Fruit fly (Drosophila melanogaster) whole organism, embryonic: Measurements from ENCODE around the gene dyl.

ENCODE experiments used
- Ada2b ChIP-seq: fragments of 200-800 bp; sonication (Bioruptor generic); IDR thresholded peaks from 2 replicates; pipeline ENCODE4 v1.3.6; 2022; ENCODE audit warnings: missing biosample characterization, missing genetic modification characterization
- BtbVII ChIP-seq: fragments of 200-800 bp; sonication (Bioruptor generic); optimal IDR thresholded peaks from 3 replicates; lab custom pipeline; 2017; ENCODE audit warnings: missing biosample characterization, mild to moderate bottlenecking, missing genetic modification characterization
- CG10431 ChIP-seq: fragments of 200-800 bp; sonication (Bioruptor generic); optimal IDR thresholded peaks from 3 replicates; lab custom pipeline; 2018; ENCODE audit warnings: missing biosample characterization, mild to moderate bottlenecking, missing genetic modification characterization
- CG10462 ChIP-seq: fragments of 200-800 bp; sonication (Bioruptor generic); optimal IDR thresholded peaks from 2 replicates; lab custom pipeline; 2016; ENCODE audit warnings: missing biosample characterization, missing genetic modification characterization
- CG11504 ChIP-seq: fragments of 200-800 bp; sonication (Bioruptor generic); optimal IDR thresholded peaks from 3 replicates; lab custom pipeline; 2019; ENCODE audit warnings: missing biosample characterization, mild to moderate bottlenecking, missing genetic modification characterization, moderate library complexity
- CG13296 ChIP-seq: fragments of 200-800 bp; sonication (Bioruptor generic); optimal IDR thresholded peaks from 3 replicates; lab custom pipeline; 2018; ENCODE audit warnings: missing biosample characterization, mild to moderate bottlenecking, missing genetic modification characterization
- CG13424 ChIP-seq: fragments of 200-800 bp; sonication (Bioruptor generic); optimal IDR thresholded peaks from 2 replicates; lab custom pipeline; 2019; ENCODE audit warnings: missing biosample characterization, mild to moderate bottlenecking, missing genetic modification characterization, moderate library complexity
- CG13894 ChIP-seq: fragments of 200-800 bp; sonication (Bioruptor generic); optimal IDR thresholded peaks from 3 replicates; lab custom pipeline; 2018; ENCODE audit warnings: missing biosample characterization, mild to moderate bottlenecking, missing genetic modification characterization, moderate library complexity
- CG14667 ChIP-seq: fragments of 200-800 bp; sonication (Bioruptor generic); IDR thresholded peaks from 2 replicates; pipeline ENCODE4 v1.3.6; 2022; ENCODE audit warnings: missing biosample characterization, missing genetic modification characterization
- CG16815 ChIP-seq: fragments of 200-800 bp; sonication (Bioruptor generic); optimal IDR thresholded peaks from 3 replicates; lab custom pipeline; 2017; ENCODE audit warnings: missing biosample characterization, mild to moderate bottlenecking, missing genetic modification characterization
- CG17612 ChIP-seq: fragments of 200-800 bp; sonication (Bioruptor generic); IDR thresholded peaks from 2 replicates; pipeline ENCODE4 v1.3.6; 2022; ENCODE audit warnings: missing biosample characterization, missing genetic modification characterization
- CG17912 ChIP-seq: fragments of 200-800 bp; sonication (Bioruptor generic); optimal IDR thresholded peaks from 2 replicates; lab custom pipeline; 2018; ENCODE audit warnings: missing biosample characterization, mild to moderate bottlenecking, missing genetic modification characterization
- CG1792 ChIP-seq: fragments of 200-800 bp; sonication (Bioruptor generic); optimal IDR thresholded peaks from 2 replicates; lab custom pipeline; 2016; ENCODE audit warnings: missing biosample characterization, missing genetic modification characterization
- CG18011 ChIP-seq: fragments of 200-800 bp; sonication (Bioruptor generic); optimal IDR thresholded peaks from 2 replicates; lab custom pipeline; 2017; ENCODE audit warnings: missing biosample characterization, missing genetic modification characterization, mild to moderate bottlenecking, moderate library complexity, missing genotype
- CG18619 ChIP-seq: fragments of 200-800 bp; sonication (Bioruptor generic); optimal IDR thresholded peaks from 3 replicates; lab custom pipeline; 2017; ENCODE audit warnings: missing biosample characterization, mild to moderate bottlenecking, missing genetic modification characterization
- CG2120 ChIP-seq: fragments of 200-800 bp; sonication (Bioruptor generic); optimal IDR thresholded peaks from 3 replicates; lab custom pipeline; 2016; ENCODE audit warnings: missing biosample characterization, missing genetic modification characterization
- CG2202 ChIP-seq: fragments of 200-800 bp; sonication (Bioruptor generic); optimal IDR thresholded peaks from 2 replicates; lab custom pipeline; 2018; ENCODE audit warnings: missing biosample characterization, mild to moderate bottlenecking, missing genetic modification characterization
- CG2889 ChIP-seq: fragments of 200-800 bp; sonication (Bioruptor generic); IDR thresholded peaks from 3 replicates; pipeline ENCODE4 v1.3.6; 2022; ENCODE audit warnings: missing biosample characterization, missing genetic modification characterization
- CG30403 ChIP-seq: fragments of 200-800 bp; sonication (Bioruptor generic); optimal IDR thresholded peaks from 3 replicates; lab custom pipeline; 2016; ENCODE audit warnings: missing biosample characterization, missing genetic modification characterization
- CG32767 ChIP-seq: fragments of 200-800 bp; sonication (Bioruptor generic); IDR thresholded peaks from 2 replicates; pipeline ENCODE4 v1.3.6; 2022; ENCODE audit warnings: missing biosample characterization, missing genetic modification characterization
- CG6683 ChIP-seq: fragments of 200-800 bp; sonication (Bioruptor generic); optimal IDR thresholded peaks from 2 replicates; lab custom pipeline; 2017; ENCODE audit warnings: missing biosample characterization, mild to moderate bottlenecking, missing genetic modification characterization, missing genetic modification reagents
- CG6765 ChIP-seq: fragments of 200-800 bp; sonication (Bioruptor generic); optimal IDR thresholded peaks from 3 replicates; lab custom pipeline; 2017; ENCODE audit warnings: missing biosample characterization, mild to moderate bottlenecking, missing genetic modification characterization
- CG8089 ChIP-seq: fragments of 200-800 bp; sonication (Bioruptor generic); optimal IDR thresholded peaks from 3 replicates; lab custom pipeline; 2016; ENCODE audit warnings: missing biosample characterization, missing genetic modification characterization
- CG8281 ChIP-seq: fragments of 200-800 bp; sonication (Bioruptor generic); optimal IDR thresholded peaks from 2 replicates; lab custom pipeline; 2018; ENCODE audit warnings: missing biosample characterization, mild to moderate bottlenecking, missing genetic modification characterization, moderate library complexity
- CG8924 ChIP-seq: fragments of 200-800 bp; optimal IDR thresholded peaks from 3 replicates; lab custom pipeline; 2019; ENCODE audit warnings: missing biosample characterization, mild to moderate bottlenecking, missing genetic modification characterization, moderate library complexity
- CHES-1-like ChIP-seq: fragments of 200-800 bp; sonication (Bioruptor generic); optimal IDR thresholded peaks from 2 replicates; lab custom pipeline; 2016; ENCODE audit warnings: missing biosample characterization, missing genetic modification characterization
- CoRest ChIP-seq: fragments of 200-800 bp; sonication (Bioruptor generic); optimal IDR thresholded peaks from 3 replicates; lab custom pipeline; 2018; ENCODE audit warnings: missing biosample characterization, mild to moderate bottlenecking, missing genetic modification characterization, moderate library complexity
- CrebB ChIP-seq: fragments of 200-800 bp; sonication (Bioruptor generic); optimal IDR thresholded peaks from 3 replicates; lab custom pipeline; 2018; ENCODE audit warnings: missing biosample characterization, mild to moderate bottlenecking, missing genetic modification characterization
- Dbx ChIP-seq: fragments of 200-800 bp; sonication (Bioruptor generic); IDR thresholded peaks from 3 replicates; pipeline ENCODE4 v1.3.6; 2022; ENCODE audit warnings: missing biosample characterization, missing genetic modification characterization
- E2f2 ChIP-seq: fragments of 200-800 bp; sonication (Bioruptor generic); IDR thresholded peaks from 2 replicates; pipeline ENCODE4 v1.3.6; 2022; ENCODE audit warnings: missing biosample characterization, missing genetic modification characterization
- ERR ChIP-seq: fragments of 200-800 bp; sonication (Bioruptor generic); optimal IDR thresholded peaks from 2 replicates; lab custom pipeline; 2016; ENCODE audit warnings: missing biosample characterization, missing genetic modification characterization
- Fer2 ChIP-seq: fragments of 200-800 bp; sonication (Bioruptor generic); optimal IDR thresholded peaks from 2 replicates; lab custom pipeline; 2018; ENCODE audit warnings: missing biosample characterization, mild to moderate bottlenecking, missing genetic modification characterization, moderate library complexity
- HmgZ ChIP-seq: fragments of 200-800 bp; sonication (Bioruptor generic); optimal IDR thresholded peaks from 2 replicates; lab custom pipeline; 2018; ENCODE audit warnings: missing biosample characterization, mild to moderate bottlenecking, missing genetic modification characterization
- Kr ChIP-seq: fragments of 200-800 bp; sonication (Bioruptor generic); optimal IDR thresholded peaks from 2 replicates; lab custom pipeline; 2017; ENCODE audit warnings: missing biosample characterization, mild to moderate bottlenecking, missing genetic modification characterization
- al ChIP-seq: fragments of 200-800 bp; sonication (Bioruptor generic); IDR thresholded peaks from 2 replicates; pipeline ENCODE4 v1.3.6; 2022; ENCODE audit warnings: missing biosample characterization, missing genetic modification characterization
- ap ChIP-seq: fragments of 200-800 bp; sonication (Bioruptor generic); IDR thresholded peaks from 2 replicates; pipeline ENCODE4 v1.3.6; 2022; ENCODE audit warnings: missing biosample characterization, missing genetic modification characterization
- az2 ChIP-seq: fragments of 200-800 bp; sonication (Bioruptor generic); optimal IDR thresholded peaks from 3 replicates; lab custom pipeline; 2016; ENCODE audit warnings: missing biosample characterization, missing genetic modification characterization
- crol ChIP-seq: fragments of 200-800 bp; sonication (Bioruptor generic); IDR thresholded peaks from 2 replicates; pipeline ENCODE4 v1.3.6; 2022; ENCODE audit warnings: missing biosample characterization, missing genetic modification characterization
- dpn ChIP-seq, 2 experiments: fragments of 200-800 bp; sonication (Bioruptor generic); optimal IDR thresholded peaks; 3 replicates each; lab custom pipeline; 2016; ENCODE audit warnings: missing biosample characterization in 2 of 2, missing genetic modification characterization in 2 of 2
- ken ChIP-seq: fragments of 200-800 bp; sonication (Bioruptor generic); IDR thresholded peaks from 3 replicates; pipeline ENCODE4 v1.3.6; 2022; ENCODE audit warnings: missing biosample characterization, missing genetic modification characterization
- org-1 ChIP-seq: fragments of 200-800 bp; sonication (Bioruptor generic); optimal IDR thresholded peaks from 2 replicates; lab custom pipeline; 2017; ENCODE audit warnings: missing biosample characterization, missing genetic modification characterization
- pan ChIP-seq, 4 experiments: fragments of >200 bp in 3 of 4; fragments of 200-800 bp in 1 of 4; sonication (Bioruptor generic) in 1 of 4; optimal IDR thresholded peaks in 3 of 4; IDR thresholded peaks in 1 of 4; 2 replicates each; pipeline versions ENCODE4 v1.3.6 to Lab custom; 2017 to 2022; ENCODE audit warnings: missing biosample characterization in 2 of 4, missing genetic modification characterization in 2 of 4, mixed read lengths in 1 of 4
- peb ChIP-seq: fragments of 200-800 bp; sonication (Bioruptor generic); IDR thresholded peaks from 2 replicates; pipeline ENCODE4 v1.3.6; 2022; ENCODE audit warnings: missing biosample characterization, missing genetic modification characterization
- prd ChIP-seq, 3 experiments: fragments of >200 bp in 2 of 3; fragments of 200-800 bp in 1 of 3; sonication (Bioruptor generic) in 1 of 3; optimal IDR thresholded peaks in 2 of 3; IDR thresholded peaks in 1 of 3; 2 replicates in 2 of 3; 3 replicates in 1 of 3; pipeline versions ENCODE4 v1.3.6 to Lab custom; 2017 to 2022; ENCODE audit warnings: missing biosample characterization in 1 of 3, missing genetic modification characterization in 1 of 3
- sim ChIP-seq: fragments of 200-800 bp; sonication (Bioruptor generic); IDR thresholded peaks from 2 replicates; pipeline ENCODE4 v1.3.6; 2022; ENCODE audit warnings: missing biosample characterization, missing genetic modification characterization
- ssp ChIP-seq: fragments of 200-800 bp; sonication (Bioruptor generic); IDR thresholded peaks from 2 replicates; pipeline ENCODE4 v1.3.6; 2022; ENCODE audit warnings: missing biosample characterization, missing genetic modification characterization
- tin ChIP-seq: fragments of 200-800 bp; sonication (Bioruptor generic); optimal IDR thresholded peaks from 3 replicates; lab custom pipeline; 2016; ENCODE audit warnings: missing biosample characterization, missing genetic modification characterization
- usp ChIP-seq: fragments of >200 bp; optimal IDR thresholded peaks from 2 replicates; lab custom pipeline; 2017; ENCODE audit warnings: missing biosample characterization, missing genetic modification characterization
- vvl ChIP-seq: fragments of 200-800 bp; sonication (Bioruptor generic); IDR thresholded peaks from 2 replicates; pipeline ENCODE4 v1.3.6; 2022; ENCODE audit warnings: missing biosample characterization, missing genetic modification characterization
- zfh2 ChIP-seq: fragments of 200-800 bp; sonication (Bioruptor generic); optimal IDR thresholded peaks from 2 replicates; lab custom pipeline; 2016; ENCODE audit warnings: missing biosample characterization, missing genetic modification characterization

Gene dyl

dm6 chr3L:4269920-4270319 is 37.6 kb downstream of the dyl start (continued):
- TF ChIP-seq ken (GFP tag; lab: Robert Waterston, UW) (no peak), CG10431 (GFP tag; lab: Kevin White, UChicago) (peak; percentile 66), al (GFP tag; lab: Robert Waterston, UW) (0 out of 2 replicates have a peak, but pooled peaks have one; percentile 32), usp (GFP tag; lab: Kevin White, UChicago) (no peak), az2 (GFP tag; lab: Kevin White, UChicago) (peak; percentile 44), CG2120 (GFP tag; lab: Kevin White, UChicago) (no peak), CrebB (tag; lab: Kevin White, UChicago) (peak; percentile 60), HmgZ (tag; lab: Kevin White, UChicago) (peak; percentile 44), ap (GFP tag; lab: Robert Waterston, UW) (peak; percentile 53), CoRest (tag; lab: Kevin White, UChicago) (peak; percentile 84), zfh2 (no peak), ERR (GFP tag; lab: Kevin White, UChicago) (no peak), CG17612 (GFP tag; lab: Robert Waterston, UW) (no peak), Dbx (GFP tag; lab: Robert Waterston, UW) (0 out of 3 replicates have a peak, but pooled peaks have one; percentile 25), org-1 (GFP tag; lab: Kevin White, UChicago) (peak; percentile 71), CG13894 (no peak), Fer2 (peak; percentile 16), sim (0 out of 2 replicates have a peak, but pooled peaks have one; percentile 35), CG30403 (peak; percentile 65), CG8281 (tag; lab: Kevin White, UChicago) (peak; percentile 40), CG11504 (peak; percentile 87), tin (peak; percentile 44), ssp (GFP tag; lab: Robert Waterston, UW) (peak; percentile 39; the same call in 1 of the 2 replicates), vvl (GFP tag; lab: Robert Waterston, UW) (peak; percentile 56; the same call in 1 of the 2 replicates), CG2202 (tag; lab: Kevin White, UChicago) (peak; percentile 52), CG18011 (GFP tag; lab: Kevin White, UChicago) (peak; percentile 32), Ada2b (GFP tag; lab: Robert Waterston, UW) (peak; percentile 58), BtbVII (GFP tag; lab: Kevin White, UChicago) (peak; percentile 73), CG8924 (tag; lab: Kevin White, UChicago) (peak; percentile 81), CG18619 (GFP tag; lab: Kevin White, UChicago) (peak; percentile 17), CG2889 (GFP tag; lab: Robert Waterston, UW) (0 out of 3 replicates have a peak, but pooled peaks have one; percentile 31), CG6765 (GFP tag; lab: Kevin White, UChicago) (peak; percentile 49), CG10462 (GFP tag; lab: Kevin White, UChicago) (no peak), dpn (GFP tag; optimal IDR thresholded peaks at IDR 0.05; lab: Kevin White, UChicago) (peak in 1 of 2 experiments; percentile 40), CHES-1-like (no peak), CG17912 (no peak), CG32767 (peak; percentile 75; the same call in 1 of the 2 replicates), CG8089 (GFP tag; lab: Kevin White, UChicago) (no peak), crol (GFP tag; lab: Robert Waterston, UW) (peak; percentile 75), peb (GFP tag; lab: Robert Waterston, UW) (peak; percentile 7; the same call in 1 of the 2 replicates), CG6683 (GFP tag; lab: Kevin White, UChicago) (peak; percentile 47), CG16815 (GFP tag; lab: Kevin White, UChicago) (peak; percentile 31), CG14667 (GFP tag; lab: Robert Waterston, UW) (peak; percentile 35; the same call in 1 of the 2 replicates), CG13424 (tag; lab: Kevin White, UChicago) (peak; percentile 82), CG13296 (peak; percentile 74), E2f2 (GFP tag; lab: Robert Waterston, UW) (peak; percentile 59), CG1792 (GFP tag; lab: Kevin White, UChicago) (no peak), prd (optimal IDR thresholded peaks at IDR 0.05; lab: Kevin White, UChicago) (no peak), prd (GFP tag; IDR thresholded peaks at IDR 0.05; lab: Robert Waterston, UW) (peak; percentile 66; the same call in 2 of the 3 replicates), pan (optimal IDR thresholded peaks at IDR 0.05; lab: Kevin White, UChicago) (no peak), pan (GFP tag; optimal IDR thresholded peaks at IDR 0.05 in 1 of 2, IDR thresholded peaks at IDR 0.05 in 1 of 2) (peak in 1 of 2 experiments; percentile 69), Kr (GFP tag; lab: Kevin White, UChicago) (no peak)
